Worm (Caenorhabditis elegans) whole organism, L1 larva: ENCODE results near the gene ndg-4.

ENCODE experiments used
- aly-2 ChIP-seq: fragments of 150-350 bp; optimal IDR thresholded peaks from 2 replicates; lab custom pipeline; 2014; ENCODE audit warnings: missing biosample characterization, missing genetic modification characterization
- ceh-90 ChIP-seq: sonication (generic microtip); optimal IDR thresholded peaks from 2 replicates; lab custom pipeline; 2016; ENCODE audit warnings: missing genetic modification characterization, missing compliant biosample characterization
- dsc-1 ChIP-seq: sonication (generic microtip); optimal IDR thresholded peaks from 2 replicates; lab custom pipeline; 2016; ENCODE audit warnings: mild to moderate bottlenecking, missing genetic modification characterization, missing compliant biosample characterization
- efl-1 ChIP-seq, 4 experiments: fragments of 150-350 bp; optimal IDR thresholded peaks in 3 of 4; peaks in 1 of 4; 1 replicate in 1 of 4; 2 replicates in 3 of 4; lab custom pipeline; 2014; ENCODE audit warnings: missing biosample characterization in 2 of 4, missing genetic modification characterization in 2 of 4, missing genetic modification reagents in 2 of 4
- efl-3 ChIP-seq: fragments of 200-800 bp; sonication (Bioruptor generic); optimal IDR thresholded peaks from 2 replicates; lab custom pipeline; 2018; ENCODE audit warnings: mild to moderate bottlenecking, missing genetic modification characterization, missing compliant biosample characterization
- elt-2 ChIP-seq: sonication (generic microtip); optimal IDR thresholded peaks from 2 replicates; lab custom pipeline; 2016; ENCODE audit warnings: missing genetic modification characterization, mild to moderate bottlenecking, inconsistent platforms, missing compliant biosample characterization, missing genetic modification reagents
- ets-5 ChIP-seq: fragments of 200-800 bp; sonication (Bioruptor generic); IDR thresholded peaks from 2 replicates; pipeline ENCODE4 v1.3.6; 2022; ENCODE audit warnings: missing genetic modification characterization, missing compliant biosample characterization
- fkh-4 ChIP-seq: sonication (generic microtip); optimal IDR thresholded peaks from 2 replicates; lab custom pipeline; 2016; ENCODE audit warnings: missing compliant biosample characterization, missing genetic modification characterization, borderline replicate concordance
- fos-1 ChIP-seq: fragments of 150-350 bp; optimal IDR thresholded peaks from 2 replicates; lab custom pipeline; 2014; ENCODE audit warnings: missing biosample characterization, missing genetic modification characterization
- hlh-17 ChIP-seq: fragments of 200-800 bp; sonication (Bioruptor generic); optimal IDR thresholded peaks from 2 replicates; lab custom pipeline; 2018; ENCODE audit warnings: missing genetic modification characterization, mild to moderate bottlenecking, missing compliant biosample characterization, moderate library complexity, borderline replicate concordance
- hlh-4 ChIP-seq: sonication (generic microtip); optimal IDR thresholded peaks from 2 replicates; lab custom pipeline; 2016; ENCODE audit warnings: mild to moderate bottlenecking, missing genetic modification characterization, missing compliant biosample characterization
- isw-1 ChIP-seq: fragments of 200-800 bp; sonication (Bioruptor generic); IDR thresholded peaks from 2 replicates; pipeline ENCODE4 v1.3.6; 2022; ENCODE audit warnings: missing genetic modification characterization, missing compliant biosample characterization
- lin-13 ChIP-seq: fragments of 150-350 bp; optimal IDR thresholded peaks from 2 replicates; lab custom pipeline; 2014; ENCODE audit warnings: missing biosample characterization, missing genetic modification reagents, missing genetic modification characterization
- lin-15B ChIP-seq: fragments of 150-350 bp; sonication (generic microtip); optimal IDR thresholded peaks from 3 replicates; lab custom pipeline; 2014; ENCODE audit warnings: missing biosample characterization, missing genetic modification characterization
- lsy-2 ChIP-seq, 2 experiments: fragments of 150-350 bp; optimal IDR thresholded peaks; 2 replicates each; lab custom pipeline; 2014; ENCODE audit warnings: missing biosample characterization in 2 of 2, missing genetic modification characterization in 2 of 2
- mab-9 ChIP-seq: fragments of 200-800 bp; sonication (Bioruptor generic); IDR thresholded peaks from 2 replicates; pipeline ENCODE4 v1.3.6; 2022; ENCODE audit warnings: missing genetic modification reagents, missing genetic modification characterization, missing compliant biosample characterization
- nhr-12 ChIP-seq: sonication (generic microtip); optimal IDR thresholded peaks from 2 replicates; lab custom pipeline; 2017; ENCODE audit warnings: missing biosample characterization, missing genetic modification characterization
- nhr-19 ChIP-seq: fragments of 200-800 bp; sonication (Bioruptor generic); conservative IDR thresholded peaks from 2 replicates; pipeline ENCODE4 v1.3.6; 2022; ENCODE audit warnings: missing genetic modification characterization, missing compliant biosample characterization
- nhr-47 ChIP-seq: sonication (generic microtip); optimal IDR thresholded peaks from 2 replicates; lab custom pipeline; 2016; ENCODE audit warnings: mild to moderate bottlenecking, missing genetic modification characterization, moderate library complexity, missing compliant biosample characterization
- nhr-77 ChIP-seq: fragments of 150-350 bp; optimal IDR thresholded peaks from 2 replicates; lab custom pipeline; 2014; ENCODE audit warnings: missing biosample characterization, missing genetic modification characterization
- nhr-90 ChIP-seq: sonication (generic microtip); optimal IDR thresholded peaks from 2 replicates; lab custom pipeline; 2016; ENCODE audit warnings: mild to moderate bottlenecking, missing genetic modification characterization, missing compliant biosample characterization; ENCODE audit not compliant: poor library complexity
- pqm-1 ChIP-seq: sonication (generic microtip); optimal IDR thresholded peaks from 3 replicates; lab custom pipeline; 2017; ENCODE audit warnings: missing biosample characterization, missing genetic modification characterization
- rnt-1 ChIP-seq: sonication (generic microtip); optimal IDR thresholded peaks from 2 replicates; lab custom pipeline; 2016; ENCODE audit warnings: mild to moderate bottlenecking, missing genetic modification characterization, moderate library complexity, missing compliant biosample characterization
- snu-23 ChIP-seq: sonication (generic microtip); optimal IDR thresholded peaks from 2 replicates; lab custom pipeline; 2016; ENCODE audit warnings: missing genetic modification characterization, missing compliant biosample characterization
- unc-62 ChIP-seq: fragments of 150-350 bp; optimal IDR thresholded peaks from 2 replicates; lab custom pipeline; 2014; ENCODE audit warnings: missing biosample characterization, missing genetic modification reagents, missing genetic modification characterization
- unc-98 ChIP-seq: fragments of 200-800 bp; sonication (Bioruptor generic); IDR thresholded peaks from 2 replicates; pipeline ENCODE4 v1.3.6; 2022; ENCODE audit warnings: missing genetic modification characterization, missing compliant biosample characterization
- xbp-1 ChIP-seq: sonication (generic microtip); optimal IDR thresholded peaks from 2 replicates; lab custom pipeline; 2016; ENCODE audit warnings: missing genetic modification characterization, missing compliant biosample characterization
- zip-4 ChIP-seq: fragments of 200-800 bp; sonication (Bioruptor generic); optimal IDR thresholded peaks from 2 replicates; lab custom pipeline; 2018; ENCODE audit warnings: mild to moderate bottlenecking, missing genetic modification characterization, moderate library complexity, missing compliant biosample characterization

ndg-4 gene

ce11 chrIII:4449357-4449756, 17.8 kb downstream of the ndg-4 start (continued):
- TF ChIP-seq dsc-1 (tag; lab: Kevin White, UChicago) (no peak), lsy-2 (tag; optimal IDR thresholded peaks at IDR 0.05; lab: Kevin White, UChicago) (peak in 1 of 2 experiments; percentile 35), rnt-1 (tag; lab: Kevin White, UChicago) (peak; percentile 30), snu-23 (GFP tag; lab: Kevin White, UChicago) (peak; percentile 13), nhr-19 (no peak), unc-62 (GFP tag; lab: Kevin White, UChicago) (no peak)

- TF ChIP-seq mab-9 (GFP tag; lab: Robert Waterston, UW) (no peak), nhr-77 (no peak), hlh-17 (GFP tag; lab: Kevin White, UChicago) (no peak), nhr-12 (tag; lab: Kevin White, UChicago) (no peak), xbp-1 (tag; lab: Kevin White, UChicago) (no peak), efl-3 (GFP tag; lab: Kevin White, UChicago) (no peak), nhr-90 (tag; lab: Kevin White, UChicago) (no peak), unc-98 (GFP tag; lab: Robert Waterston, UW) (no peak), zip-4 (GFP tag; lab: Kevin White, UChicago) (no peak), fkh-4 (tag; lab: Kevin White, UChicago) (no peak), ceh-90 (no peak), isw-1 (GFP tag; lab: Robert Waterston, UW) (no peak), hlh-4 (tag; lab: Kevin White, UChicago) (no peak), elt-2 (no peak), lin-13 (GFP tag; lab: Kevin White, UChicago) (no peak), aly-2 (tag; lab: Kevin White, UChicago) (no peak), lin-15B (no peak), nhr-19 (no peak)
These were observed 19.1 kb downstream of the ndg-4 start for ce11 chrIII:4448029-4448428.

ce11 chrIII:4444492-4444891, 22.7 kb downstream of the ndg-4 start:
- no peak for TF ChIP-seq hlh-4 (tag; lab: Kevin White, UChicago)
- TF ChIP-seq lin-13 (GFP tag; lab: Kevin White, UChicago) = no peak
- no peak for TF ChIP-seq lin-15B
- TF ChIP-seq nhr-77 = no peak
- no peak for TF ChIP-seq efl-1 (optimal IDR thresholded peaks at IDR 0.05; lab: Kevin White, UChicago)
- TF ChIP-seq efl-1 (GFP tag; optimal IDR thresholded peaks at IDR 0.05 in 1 of 2; lab: Kevin White, UChicago) = peak in 1 of 2 experiments; percentile 43
- TF ChIP-seq fkh-4 (tag; lab: Kevin White, UChicago) = no peak
- no peak for TF ChIP-seq ets-5 (GFP tag; lab: Robert Waterston, UW)
- TF ChIP-seq, all 84 proteins: peak for 1

- TF ChIP-seq rnt-1 (tag; lab: Kevin White, UChicago) = no peak
- TF ChIP-seq efl-1 (optimal IDR thresholded peaks at IDR 0.05; lab: Kevin White, UChicago) = no peak
- TF ChIP-seq efl-1 (GFP tag; optimal IDR thresholded peaks at IDR 0.05 in 1 of 2; lab: Kevin White, UChicago) = peak in 1 of 2 experiments; percentile 76
These were observed 25.4 kb downstream of the ndg-4 start, which contains the start of gene nex-3 for ce11 chrIII:4441781-4442180. Gene nex-3 (plus strand): TSS chrIII:4442081.

- TF ChIP-seq efl-1 (optimal IDR thresholded peaks at IDR 0.05; lab: Kevin White, UChicago) (no peak), efl-1 (GFP tag; optimal IDR thresholded peaks at IDR 0.05 in 1 of 2; lab: Kevin White, UChicago) (peak in 1 of 2 experiments; percentile 29), fos-1 (tag; lab: Kevin White, UChicago) (no peak)
These were observed 27.6 kb downstream of the ndg-4 start, which contains the start of gene C28A5.2 for ce11 chrIII:4439493-4439983. Gene C28A5.2 (minus strand): TSS chrIII:4439543.

- TF ChIP-seq pqm-1 (tag; lab: Kevin White, UChicago) = no peak
- no peak for TF ChIP-seq nhr-47 (tag; lab: Kevin White, UChicago)
- TF ChIP-seq efl-3 (GFP tag; lab: Kevin White, UChicago) = no peak
- TF ChIP-seq efl-1 (optimal IDR thresholded peaks at IDR 0.05; lab: Kevin White, UChicago) = no peak
- TF ChIP-seq efl-1 (GFP tag; optimal IDR thresholded peaks at IDR 0.05 in 1 of 2; lab: Kevin White, UChicago) = peak in 1 of 2 experiments; percentile 59
- no peak for TF ChIP-seq mab-9 (GFP tag; lab: Robert Waterston, UW)
These were observed 31.9 kb downstream of the ndg-4 start for ce11 chrIII:4435262-4435661.
